Worm (Caenorhabditis elegans): ENCODE measurements around the gene unc-43.

Gene unc-43

ce11 chrIV:10367740-10368246, 17.8 kb upstream of the unc-43 start, which contains the start of gene pges-2:
Gene pges-2 (minus strand): TSS chrIV:10367790.
- TF ChIP-seq Y116A8C.19 (tag; optimal IDR thresholded peaks at IDR 0.05; ENCODE audit: borderline replicate concordance) (no peak), lin-14 (GFP tag; optimal IDR thresholded peaks at IDR 0.05) (no peak), swsn-7 (tag; optimal IDR thresholded peaks at IDR 0.05) (peak; percentile 19), nhr-19 (GFP tag; conservative IDR thresholded peaks at IDR 0.05) (no peak), fkh-10 (GFP tag; optimal IDR thresholded peaks at IDR 0.05) (no peak), alr-1 (tag; optimal IDR thresholded peaks at IDR 0.05; ENCODE audit: borderline replicate concordance) (no peak), jun-1 (tag; optimal IDR thresholded peaks at IDR 0.05) (no peak), ceh-82 (tag; optimal IDR thresholded peaks at IDR 0.05) (peak in 1 of 3 experiments; percentile 21), grh-1 (GFP tag; IDR thresholded peaks at IDR 0.05) (no peak), ces-1 (GFP tag; optimal IDR thresholded peaks at IDR 0.05) (no peak), blmp-1 (tag; optimal IDR thresholded peaks at IDR 0.05) (peak; percentile 40), C34B4.2 (tag; optimal IDR thresholded peaks at IDR 0.05) (no peak), aha-1 (tag; optimal IDR thresholded peaks at IDR 0.05) (no peak), nhr-76 (tag; optimal IDR thresholded peaks at IDR 0.05) (no peak), nhr-20 (tag; optimal IDR thresholded peaks at IDR 0.05) (no peak), mab-9 (GFP tag; IDR thresholded peaks at IDR 0.05) (no peak), unc-86 (tag; optimal IDR thresholded peaks at IDR 0.05) (no peak), vab-15 (tag; optimal IDR thresholded peaks at IDR 0.05) (no peak), mdl-1 (tag; optimal IDR thresholded peaks at IDR 0.05) (no peak), elt-2 (tag; optimal IDR thresholded peaks at IDR 0.05) (no peak), efl-1 (optimal IDR thresholded peaks at IDR 0.05) (peak; percentile 40 to 43), efl-1 (GFP tag; optimal IDR thresholded peaks at IDR 0.05 in 1 of 2) (peak; percentile 39 to 90), lin-35 (GFP tag; optimal IDR thresholded peaks at IDR 0.05) (peak; percentile 19 to 44), nhr-11 (tag; optimal IDR thresholded peaks at IDR 0.05) (no peak), snpc-4 (tag; optimal IDR thresholded peaks at IDR 0.05) (no peak), ceh-88 (GFP tag; IDR thresholded peaks at IDR 0.05) (no peak), dsc-1 (tag; optimal IDR thresholded peaks at IDR 0.05) (no peak), mep-1 (tag; optimal IDR thresholded peaks at IDR 0.05) (peak; percentile 62), dpl-1 (GFP tag; optimal IDR thresholded peaks at IDR 0.05) (peak in 2 of 3 experiments; percentile 41 to 43), ceh-63 (GFP tag; optimal IDR thresholded peaks at IDR 0.05) (no peak), tlp-1 (tag; optimal IDR thresholded peaks at IDR 0.05) (no peak), egl-27 (tag; optimal IDR thresholded peaks at IDR 0.05) (no peak), lsy-2 (tag; optimal IDR thresholded peaks at IDR 0.05) (peak; percentile 52 to 66), nhr-77 (tag; optimal IDR thresholded peaks at IDR 0.05) (no peak), aly-2 (tag; optimal IDR thresholded peaks at IDR 0.05) (no peak), ets-5 (GFP tag; IDR thresholded peaks at IDR 0.05) (no peak), irx-1 (tag; optimal IDR thresholded peaks at IDR 0.05) (no peak), sup-37 (GFP tag; optimal IDR thresholded peaks at IDR 0.05) (no peak), nhr-237 (tag; optimal IDR thresholded peaks at IDR 0.05) (no peak), ztf-11 (tag; optimal IDR thresholded peaks at IDR 0.05) (no peak), zag-1 (tag; optimal IDR thresholded peaks at IDR 0.05) (no peak), nhr-12 (tag; optimal IDR thresholded peaks at IDR 0.05) (no peak), nhr-84 (tag; optimal IDR thresholded peaks at IDR 0.05) (no peak), fkh-4 (tag; optimal IDR thresholded peaks at IDR 0.05; ENCODE audit: borderline replicate concordance) (no peak), mef-2 (tag; optimal IDR thresholded peaks at IDR 0.05) (no peak), ztf-4 (tag; optimal IDR thresholded peaks at IDR 0.05) (no peak), skn-1 (tag; optimal IDR thresholded peaks at IDR 0.05) (no peak), unc-30 (tag; optimal IDR thresholded peaks at IDR 0.05) (no peak), nhr-71 (tag; optimal IDR thresholded peaks at IDR 0.05) (peak; percentile 44), snu-23 (GFP tag; optimal IDR thresholded peaks at IDR 0.05) (peak; percentile 53), hlh-17 (GFP tag; optimal IDR thresholded peaks at IDR 0.05; ENCODE audit: borderline replicate concordance) (no peak), zip-4 (GFP tag; optimal IDR thresholded peaks at IDR 0.05) (no peak), nhr-47 (tag; optimal IDR thresholded peaks at IDR 0.05) (peak; percentile 23), efl-3 (GFP tag; optimal IDR thresholded peaks at IDR 0.05) (no peak)
